In genomic region chrX:14969615-14970014, ce11 we compare ENCODE assay signal across 3 worm cellular contexts.
TF ChIP-seq lines count a peak whose summit lies in the region.

No protein-coding gene starts in this region.

TF ChIP-seq in whole organism, L3 larva, 47 proteins besides CTCF, POLR2A, EP300 and RAD21:
- TF ChIP-seq elt-2 (tag; optimal IDR thresholded peaks at IDR 0.05; lab: Kevin White, UChicago) (peak; percentile 9), unc-39 (tag; optimal IDR thresholded peaks at IDR 0.05; lab: Kevin White, UChicago) (no peak)
TF ChIP-seq in whole organism, L3 larva: peak in this region for 1.

TF ChIP-seq in whole organism, L4 larva, 104 proteins besides CTCF, POLR2A, EP300 and RAD21:
- TF ChIP-seq dmd-6 (GFP tag; IDR thresholded peaks at IDR 0.05; lab: Robert Waterston, UW) = peak; percentile 61
- no peak for TF ChIP-seq Y75B8A.6 (GFP tag; IDR thresholded peaks at IDR 0.05; lab: Robert Waterston, UW)
- TF ChIP-seq hlh-11 (tag; optimal IDR thresholded peaks at IDR 0.05; lab: Kevin White, UChicago) = peak; percentile 25
- no peak for TF ChIP-seq ama-1 (optimal IDR thresholded peaks at IDR 0.05; lab: Kevin White, UChicago)

TF ChIP-seq in whole organism, young adult, 124 proteins besides CTCF, POLR2A, EP300 and RAD21:
- TF ChIP-seq Y53G8AR.9 (GFP tag; conservative IDR thresholded peaks at IDR 0.05; lab: Robert Waterston, UW) (0 out of 2 replicates have a peak, but pooled peaks have one; percentile 39), ceh-79 (tag; optimal IDR thresholded peaks at IDR 0.05; lab: Kevin White, UChicago) (no peak), let-607 (tag; optimal IDR thresholded peaks at IDR 0.05; lab: Kevin White, UChicago) (peak in 1 of 2 experiments; percentile 18), nhr-80 (tag; optimal IDR thresholded peaks at IDR 0.05; lab: Kevin White, UChicago) (peak; percentile 73), egl-44 (GFP tag; IDR thresholded peaks at IDR 0.05; lab: Robert Waterston, UW) (no peak), ceh-58 (GFP tag; IDR thresholded peaks at IDR 0.05; lab: Robert Waterston, UW) (no peak)
